Worm (Caenorhabditis elegans): ENCODE data around the gene clpp-1.

- TF ChIP-seq scrt-1 (GFP tag; IDR thresholded peaks at IDR 0.05) (no peak), ama-1 (optimal IDR thresholded peaks at IDR 0.05) (no peak), ets-7 (tag; optimal IDR thresholded peaks at IDR 0.05) (no peak), flt-1 (GFP tag; IDR thresholded peaks at IDR 0.05) (no peak), hnd-1 (tag; optimal IDR thresholded peaks at IDR 0.05) (no peak), tra-4 (tag; optimal IDR thresholded peaks at IDR 0.05) (no peak), hmbx-1 (tag; optimal IDR thresholded peaks at IDR 0.05) (no peak), pes-1 (GFP tag; IDR thresholded peaks at IDR 0.05) (no peak)
Measured at ce11 chrII:10302646-10303045, at the start of gene clpp-1.

Measured in whole organism, early embryonic.